Worm (Caenorhabditis elegans) whole organism, L2 larva: ENCODE measurements around the gene srv-28.
"Not testable (repeated sequence)": the region's sequence is repeated elsewhere in the genome, so short reads cannot be mapped to it uniquely, and the experiment has no call there.

Source experiments
- R02D3.7 ChIP-seq: fragments of 150-350 bp; optimal IDR thresholded peaks from 2 replicates; lab custom pipeline; 2014; ENCODE audit warnings: missing biosample characterization, missing genetic modification characterization
- blmp-1 ChIP-seq: sonication (generic microtip); optimal IDR thresholded peaks from 2 replicates; lab custom pipeline; 2017; ENCODE audit warnings: missing genetic modification characterization, mild to moderate bottlenecking, missing compliant biosample characterization, antibody characterized with exemption, moderate library complexity; ENCODE audit not compliant: insufficient read depth
- ceh-82 ChIP-seq: fragments of 150-350 bp; optimal IDR thresholded peaks from 2 replicates; lab custom pipeline; 2014; ENCODE audit warnings: missing biosample characterization, missing genetic modification characterization
- dmd-4 ChIP-seq: sonication (generic microtip); optimal IDR thresholded peaks from 2 replicates; lab custom pipeline; 2017; ENCODE audit warnings: missing biosample characterization, missing genetic modification characterization
- elt-1 ChIP-seq: fragments of 150-350 bp; optimal IDR thresholded peaks from 2 replicates; lab custom pipeline; 2014; ENCODE audit warnings: missing biosample characterization, missing genetic modification characterization
- elt-3 ChIP-seq: sonication (generic microtip); optimal IDR thresholded peaks from 2 replicates; lab custom pipeline; 2017; ENCODE audit warnings: missing biosample characterization, missing genetic modification characterization
- lin-39 ChIP-seq: fragments of 150-350 bp; optimal IDR thresholded peaks from 2 replicates; lab custom pipeline; 2014; ENCODE audit warnings: missing biosample characterization, missing genetic modification reagents, missing genetic modification characterization
- lsy-2 ChIP-seq, 2 experiments: fragments of 150-350 bp in 1 of 2; sonication (generic microtip) in 1 of 2; optimal IDR thresholded peaks; 2 replicates each; lab custom pipeline; 2014 to 2017; ENCODE audit warnings: missing biosample characterization in 2 of 2, missing genetic modification characterization in 2 of 2
- skn-1 ChIP-seq: sonication (generic microtip); optimal IDR thresholded peaks from 2 replicates; lab custom pipeline; 2017; ENCODE audit warnings: missing biosample characterization, missing genetic modification characterization
- unc-62 ChIP-seq: fragments of 150-350 bp; optimal IDR thresholded peaks from 2 replicates; lab custom pipeline; 2014; ENCODE audit warnings: missing biosample characterization, missing genetic modification reagents, missing genetic modification characterization
- zag-1 ChIP-seq: fragments of 150-350 bp; optimal IDR thresholded peaks from 2 replicates; lab custom pipeline; 2014; ENCODE audit warnings: missing biosample characterization, missing genetic modification characterization
- ztf-1 ChIP-seq: fragments of 200-800 bp; sonication (Bioruptor generic); conservative IDR thresholded peaks from 2 replicates; pipeline ENCODE4 v1.3.6; 2022; ENCODE audit warnings: missing genetic modification characterization, missing compliant biosample characterization
- ztf-11 ChIP-seq: sonication (generic microtip); optimal IDR thresholded peaks from 2 replicates; lab custom pipeline; 2017; ENCODE audit warnings: missing biosample characterization, missing genetic modification characterization

- TF ChIP-seq lin-39 (tag; lab: Kevin White, UChicago); dmd-4 (tag; lab: Kevin White, UChicago); elt-1; lsy-2 (tag; optimal IDR thresholded peaks at IDR 0.05; lab: Kevin White, UChicago); zag-1 (tag; lab: Kevin White, UChicago); blmp-1; ceh-82 (tag; lab: Kevin White, UChicago); skn-1 (tag; lab: Kevin White, UChicago); R02D3.7; ztf-11 (tag; lab: Kevin White, UChicago); ztf-1 (GFP tag; lab: Robert Waterston, UW); elt-3 (tag; lab: Kevin White, UChicago); unc-62 (GFP tag; lab: Kevin White, UChicago): not testable (repeated sequence)
These were observed 10.1 kb downstream of the srv-28 start, which contains the start of gene T13A10.2 for ce11 chrIV:6253000-6253399.
